Fruit fly (Drosophila melanogaster) whole organism, embryonic: ENCODE results near the gene Uev1A.

Experiments
- ATbp ChIP-seq: fragments of 200-800 bp; sonication (Bioruptor generic); optimal IDR thresholded peaks from 2 replicates; lab custom pipeline; 2017; ENCODE audit warnings: missing biosample characterization, mild to moderate bottlenecking, missing genetic modification characterization, missing genetic modification reagents
- Asciz ChIP-seq: fragments of 200-800 bp; sonication (Bioruptor generic); optimal IDR thresholded peaks from 2 replicates; lab custom pipeline; 2017; ENCODE audit warnings: missing biosample characterization, mild to moderate bottlenecking, missing genetic modification characterization, missing genetic modification reagents
- Atf-2 ChIP-seq: fragments of 200-800 bp; sonication (Bioruptor generic); optimal IDR thresholded peaks from 2 replicates; lab custom pipeline; 2016; ENCODE audit warnings: missing biosample characterization, missing genetic modification characterization
- BEAF-32 ChIP-seq: fragments of 200-800 bp; sonication (Bioruptor generic); optimal IDR thresholded peaks from 3 replicates; lab custom pipeline; 2017; ENCODE audit warnings: missing biosample characterization, missing genetic modification characterization, mild to moderate bottlenecking, moderate library complexity, missing genetic modification reagents
- CG10321 ChIP-seq: fragments of 200-800 bp; sonication (Bioruptor generic); IDR thresholded peaks from 2 replicates; pipeline ENCODE4 v1.3.6; 2022; ENCODE audit warnings: missing biosample characterization, missing genetic modification characterization
- CG10462 ChIP-seq: fragments of 200-800 bp; sonication (Bioruptor generic); optimal IDR thresholded peaks from 2 replicates; lab custom pipeline; 2016; ENCODE audit warnings: missing biosample characterization, missing genetic modification characterization
- CG10654 ChIP-seq: fragments of 200-800 bp; sonication (Bioruptor generic); optimal IDR thresholded peaks from 2 replicates; lab custom pipeline; 2016; ENCODE audit warnings: missing biosample characterization, missing genetic modification characterization
- CG11504 ChIP-seq: fragments of 200-800 bp; sonication (Bioruptor generic); optimal IDR thresholded peaks from 3 replicates; lab custom pipeline; 2019; ENCODE audit warnings: missing biosample characterization, mild to moderate bottlenecking, missing genetic modification characterization, moderate library complexity
- CG2889 ChIP-seq: fragments of 200-800 bp; sonication (Bioruptor generic); IDR thresholded peaks from 3 replicates; pipeline ENCODE4 v1.3.6; 2022; ENCODE audit warnings: missing biosample characterization, missing genetic modification characterization
- CG30020 ChIP-seq: fragments of 200-800 bp; optimal IDR thresholded peaks from 2 replicates; lab custom pipeline; 2019; ENCODE audit warnings: missing biosample characterization, mild to moderate bottlenecking, missing genetic modification characterization, moderate library complexity
- CG30431 ChIP-seq: fragments of 200-800 bp; sonication (Bioruptor generic); optimal IDR thresholded peaks from 2 replicates; lab custom pipeline; 2017; ENCODE audit warnings: missing biosample characterization, missing genetic modification characterization
- CG31224 ChIP-seq: fragments of 200-800 bp; sonication (Bioruptor generic); IDR thresholded peaks from 2 replicates; pipeline ENCODE4 v1.3.6; 2022; ENCODE audit warnings: missing biosample characterization, missing genetic modification characterization
- CG4328 ChIP-seq: fragments of 200-800 bp; sonication (Bioruptor generic); optimal IDR thresholded peaks from 3 replicates; lab custom pipeline; 2017; ENCODE audit warnings: missing biosample characterization, missing genetic modification reagents, missing genetic modification characterization
- CG4820 ChIP-seq: fragments of 200-800 bp; sonication (Bioruptor generic); optimal IDR thresholded peaks from 3 replicates; lab custom pipeline; 2016; ENCODE audit warnings: missing biosample characterization, missing genetic modification characterization
- CG6272 ChIP-seq: fragments of 200-800 bp; sonication (Bioruptor generic); IDR thresholded peaks from 2 replicates; pipeline ENCODE4 v1.3.6; 2022; ENCODE audit warnings: missing biosample characterization, missing genetic modification characterization
- CG6689 ChIP-seq: fragments of 200-800 bp; sonication (Bioruptor generic); IDR thresholded peaks from 2 replicates; pipeline ENCODE4 v1.3.6; 2022; ENCODE audit warnings: missing biosample characterization, missing genetic modification characterization
- CG7928 ChIP-seq: fragments of 200-800 bp; sonication (Bioruptor generic); optimal IDR thresholded peaks from 2 replicates; lab custom pipeline; 2017; ENCODE audit warnings: missing biosample characterization, mild to moderate bottlenecking, missing genetic modification characterization
- CG8290 ChIP-seq, 3 experiments: fragments of 200-800 bp; sonication (Bioruptor generic); optimal IDR thresholded peaks; 2 replicates each; lab custom pipeline; 2016 to 2019; ENCODE audit warnings: missing biosample characterization in 3 of 3, missing genetic modification characterization in 3 of 3, mild to moderate bottlenecking in 2 of 3, moderate library complexity in 1 of 3
- CG9876 ChIP-seq: fragments of 200-800 bp; sonication (Bioruptor generic); optimal IDR thresholded peaks from 2 replicates; lab custom pipeline; 2016; ENCODE audit warnings: missing biosample characterization, missing genetic modification characterization
- CkIIα-i1 ChIP-seq: fragments of 200-800 bp; sonication (Bioruptor generic); IDR thresholded peaks from 2 replicates; pipeline ENCODE4 v1.3.6; 2022; ENCODE audit warnings: missing biosample characterization, missing genetic modification characterization
- Eip74EF ChIP-seq, 2 experiments: fragments of 200-800 bp in 1 of 2; fragments of >200 bp in 1 of 2; sonication (Bioruptor generic) in 1 of 2; optimal IDR thresholded peaks; 2 replicates each; lab custom pipeline; 2017 to 2019; ENCODE audit warnings: missing biosample characterization in 2 of 2, missing genetic modification characterization in 2 of 2, mild to moderate bottlenecking in 1 of 2, moderate library complexity in 1 of 2
- Gug ChIP-seq: fragments of 200-800 bp; sonication (Bioruptor generic); IDR thresholded peaks from 4 replicates; pipeline ENCODE4 v1.3.6; 2022; ENCODE audit warnings: missing biosample characterization, missing genetic modification characterization
- H15 ChIP-seq: fragments of 200-800 bp; sonication (Bioruptor generic); IDR thresholded peaks from 3 replicates; pipeline ENCODE4 v1.3.6; 2022; ENCODE audit warnings: missing biosample characterization, missing genetic modification characterization
- H2.0 ChIP-seq: fragments of 200-800 bp; sonication (Bioruptor generic); IDR thresholded peaks from 2 replicates; pipeline ENCODE4 v1.3.6; 2022; ENCODE audit warnings: missing biosample characterization, missing genetic modification characterization
- Max ChIP-seq: fragments of 200-800 bp; sonication (Bioruptor generic); optimal IDR thresholded peaks from 2 replicates; lab custom pipeline; 2016; ENCODE audit warnings: missing biosample characterization, mild to moderate bottlenecking, missing genetic modification characterization
- Med ChIP-seq: fragments of 200-800 bp; sonication (Bioruptor generic); peaks from one replicate; lab custom pipeline; 2016; ENCODE audit warnings: missing biosample characterization, missing genetic modification characterization, mild to moderate bottlenecking, inconsistent platforms, moderate library complexity
- Meics ChIP-seq: fragments of 200-800 bp; sonication (Bioruptor generic); optimal IDR thresholded peaks from 2 replicates; lab custom pipeline; 2017; ENCODE audit warnings: missing biosample characterization, mild to moderate bottlenecking, missing genetic modification characterization
- Oaz ChIP-seq: fragments of 200-800 bp; sonication (Bioruptor generic); IDR thresholded peaks from 2 replicates; pipeline ENCODE4 v1.3.6; 2022; ENCODE audit warnings: missing biosample characterization, missing genetic modification characterization
- Six4 ChIP-seq: fragments of 200-800 bp; sonication (Bioruptor generic); optimal IDR thresholded peaks from 2 replicates; lab custom pipeline; 2016; ENCODE audit warnings: missing biosample characterization, missing genetic modification characterization
- Ssrp ChIP-seq: fragments of 200-800 bp; sonication (Bioruptor generic); optimal IDR thresholded peaks from 2 replicates; lab custom pipeline; 2018; ENCODE audit warnings: missing biosample characterization, mild to moderate bottlenecking, missing genetic modification characterization, moderate library complexity
- Trl ChIP-seq, 3 experiments: fragments of >200 bp in 2 of 3; fragments of 200-800 bp in 1 of 3; sonication (Bioruptor generic) in 1 of 3; optimal IDR thresholded peaks; 2 replicates in 1 of 3; 3 replicates in 2 of 3; lab custom pipeline; 2016 to 2017; ENCODE audit warnings: missing biosample characterization in 1 of 3, missing genetic modification characterization in 1 of 3
- aop ChIP-seq: fragments of 200-800 bp; sonication (Bioruptor generic); IDR thresholded peaks from 2 replicates; pipeline ENCODE4 v1.3.6; 2022; ENCODE audit warnings: missing biosample characterization, missing genetic modification characterization
- bsh ChIP-seq, 2 experiments: fragments of 200-800 bp; sonication (Bioruptor generic); optimal IDR thresholded peaks; 2 replicates each; lab custom pipeline; 2017 to 2018; ENCODE audit warnings: mild to moderate bottlenecking in 2 of 2, missing biosample characterization in 2 of 2, missing genetic modification characterization in 2 of 2, moderate library complexity in 1 of 2
- btn ChIP-seq: fragments of 200-800 bp; sonication (Bioruptor generic); optimal IDR thresholded peaks from 2 replicates; lab custom pipeline; 2016; ENCODE audit warnings: missing biosample characterization, missing genetic modification characterization
- dmrt11E ChIP-seq: fragments of 200-800 bp; sonication (Bioruptor generic); optimal IDR thresholded peaks from 3 replicates; lab custom pipeline; 2018; ENCODE audit warnings: missing biosample characterization, mild to moderate bottlenecking, missing genetic modification characterization, moderate library complexity
- grau ChIP-seq: fragments of 200-800 bp; optimal IDR thresholded peaks from 3 replicates; lab custom pipeline; 2019; ENCODE audit warnings: missing biosample characterization, mild to moderate bottlenecking, missing genetic modification characterization, moderate library complexity
- grn ChIP-seq: fragments of 200-800 bp; sonication (Bioruptor generic); optimal IDR thresholded peaks from 3 replicates; lab custom pipeline; 2017; ENCODE audit warnings: missing biosample characterization, missing genetic modification characterization
- lmd ChIP-seq: fragments of 200-800 bp; sonication (Bioruptor generic); IDR thresholded peaks from 2 replicates; pipeline ENCODE4 v1.3.6; 2022; ENCODE audit warnings: missing biosample characterization, missing genetic modification characterization
- lov ChIP-seq, 2 experiments: fragments of 200-800 bp in 1 of 2; fragments of >200 bp in 1 of 2; sonication (Bioruptor generic) in 1 of 2; IDR thresholded peaks in 1 of 2; optimal IDR thresholded peaks in 1 of 2; 2 replicates in 1 of 2; 3 replicates in 1 of 2; pipeline versions ENCODE4 v1.3.6 to Lab custom; 2017 to 2022; ENCODE audit warnings: missing biosample characterization in 1 of 2, missing genetic modification characterization in 1 of 2
- oc ChIP-seq: fragments of 200-800 bp; sonication (Bioruptor generic); optimal IDR thresholded peaks from 2 replicates; lab custom pipeline; 2018; ENCODE audit warnings: missing biosample characterization, mild to moderate bottlenecking, missing genetic modification characterization, moderate library complexity
- phol ChIP-seq: fragments of 200-800 bp; sonication (Bioruptor generic); optimal IDR thresholded peaks from 3 replicates; lab custom pipeline; 2018; ENCODE audit warnings: missing biosample characterization, mild to moderate bottlenecking, missing genetic modification characterization, moderate library complexity
- ranshi ChIP-seq: fragments of 200-800 bp; sonication (Bioruptor generic); IDR thresholded peaks from 2 replicates; pipeline ENCODE4 v1.3.6; 2022; ENCODE audit warnings: missing biosample characterization, missing genetic modification characterization
- stwl ChIP-seq: fragments of 200-800 bp; sonication (Bioruptor generic); optimal IDR thresholded peaks from 3 replicates; lab custom pipeline; 2018; ENCODE audit warnings: missing biosample characterization, mild to moderate bottlenecking, missing genetic modification characterization, moderate library complexity
- tio ChIP-seq: fragments of 200-800 bp; sonication (Bioruptor generic); optimal IDR thresholded peaks from 2 replicates; lab custom pipeline; 2017; ENCODE audit warnings: missing biosample characterization, missing genetic modification characterization, inconsistent platforms
- ttk ChIP-seq: fragments of 200-800 bp; sonication (Bioruptor generic); IDR thresholded peaks from 2 replicates; pipeline ENCODE4 v2.1.2; 2022; ENCODE audit warnings: missing biosample characterization, missing genetic modification characterization
- wor ChIP-seq: fragments of 200-800 bp; sonication (Bioruptor generic); IDR thresholded peaks from 2 replicates; pipeline ENCODE4 v1.3.6; 2022; ENCODE audit warnings: missing biosample characterization, missing genetic modification characterization
- zen2 ChIP-seq: fragments of 200-800 bp; sonication (Bioruptor generic); IDR thresholded peaks from 3 replicates; pipeline ENCODE4 v1.3.6; 2022; ENCODE audit warnings: missing biosample characterization, missing genetic modification characterization; ENCODE audit not compliant: partially characterized antibody

The Uev1A gene

dm6 chr3L:5355074-5355790 is 10.8 kb downstream of the Uev1A start, which contains the start of gene CG46456 (continued):
- TF ChIP-seq Oaz (GFP tag; lab: Robert Waterston, UW) = peak; percentile 82
- peak; percentile 89 for TF ChIP-seq Asciz
- TF ChIP-seq Trl (optimal IDR thresholded peaks at IDR 0.05; lab: Kevin White, UChicago) = peak; percentile 14 to 57
- peak; percentile 52 for TF ChIP-seq Trl (GFP tag; optimal IDR thresholded peaks at IDR 0.05; lab: Kevin White, UChicago)
- TF ChIP-seq CG11504 (tag; lab: Kevin White, UChicago) = peak; percentile 95
- TF ChIP-seq CG10321 = peak; percentile 60; the same call in 1 of the 2 replicates
- no peak for TF ChIP-seq aop
- TF ChIP-seq ttk (GFP tag; lab: Robert Waterston, UW) = peak; percentile 83; the same call in 1 of the 2 replicates
- peak; percentile 88 for TF ChIP-seq CG4820 (GFP tag; lab: Kevin White, UChicago)
- peak; percentile 85 for TF ChIP-seq H15
- TF ChIP-seq CG7928 (GFP tag; lab: Kevin White, UChicago) = peak; percentile 65
- TF ChIP-seq lov (optimal IDR thresholded peaks at IDR 0.05; lab: Kevin White, UChicago) = no peak
- peak; percentile 83; the same call in 2 of the 3 replicates for TF ChIP-seq lov (GFP tag; IDR thresholded peaks at IDR 0.05; lab: Robert Waterston, UW)
- TF ChIP-seq stwl (tag; lab: Kevin White, UChicago) = peak; percentile 57
- peak in 1 of 2 experiments; percentile 95 for TF ChIP-seq Eip74EF (GFP tag; optimal IDR thresholded peaks at IDR 0.05; lab: Kevin White, UChicago)
- peak; percentile 89 for TF ChIP-seq Max (GFP tag; lab: Kevin White, UChicago)
- peak; percentile 93 for TF ChIP-seq ATbp (GFP tag; lab: Kevin White, UChicago)
- TF ChIP-seq grn (GFP tag; lab: Kevin White, UChicago) = peak; percentile 36
- TF ChIP-seq CG9876 = no peak
- TF ChIP-seq oc (tag; lab: Kevin White, UChicago) = peak; percentile 94
- TF ChIP-seq CkIIα-i1 (GFP tag; lab: Robert Waterston, UW) = no peak
- TF ChIP-seq H2.0 = peak; percentile 88
- TF ChIP-seq grau (tag; lab: Kevin White, UChicago) = peak; percentile 97
- TF ChIP-seq wor = peak; percentile 80
- peak; percentile 86 for TF ChIP-seq CG31224 (GFP tag; lab: Robert Waterston, UW)
- peak; percentile 98 for TF ChIP-seq CG2889
- peak; percentile 84 for TF ChIP-seq CG10654 (GFP tag; lab: Kevin White, UChicago)
- no peak; the same call in none of the 2 replicates for TF ChIP-seq CG6272 (GFP tag; lab: Robert Waterston, UW)
- TF ChIP-seq Ssrp = peak; percentile 90
- TF ChIP-seq ranshi (GFP tag; lab: Robert Waterston, UW) = peak; percentile 91; the same call in 1 of the 2 replicates
- peak; percentile 94 for TF ChIP-seq Six4 (GFP tag; lab: Kevin White, UChicago)
- peak; percentile 91 for TF ChIP-seq CG8290 (GFP tag; optimal IDR thresholded peaks at IDR 0.05; lab: Kevin White, UChicago)
- TF ChIP-seq CG8290 (tag; optimal IDR thresholded peaks at IDR 0.05; lab: Kevin White, UChicago) = peak; percentile 57 to 67
- TF ChIP-seq Atf-2 (GFP tag; lab: Kevin White, UChicago) = peak; percentile 32
- TF ChIP-seq btn = peak; percentile 0
- TF ChIP-seq Med (GFP tag; lab: Kevin White, UChicago) = peak; percentile 90
- TF ChIP-seq lmd = peak; percentile 93
- TF ChIP-seq BEAF-32 (GFP tag; lab: Kevin White, UChicago) = no peak
- TF ChIP-seq phol (tag; lab: Kevin White, UChicago) = peak; percentile 95
- peak; percentile 96 for TF ChIP-seq dmrt11E (tag; lab: Kevin White, UChicago)
- TF ChIP-seq CG6689 = peak; percentile 94
- peak; percentile 82 for TF ChIP-seq tio (GFP tag; lab: Kevin White, UChicago)
- no peak; the same call in 2 of the 3 replicates for TF ChIP-seq zen2 (GFP tag; lab: Robert Waterston, UW)
- TF ChIP-seq Gug (GFP tag; lab: Robert Waterston, UW) = peak; percentile 21; the same call in 2 of the 4 replicates
- TF ChIP-seq CG4328 (GFP tag; lab: Kevin White, UChicago) = peak; percentile 94
- TF ChIP-seq CG30020 (tag; lab: Kevin White, UChicago) = peak; percentile 80
- peak; percentile 96 for TF ChIP-seq Meics (GFP tag; lab: Kevin White, UChicago)
- TF ChIP-seq bsh (GFP tag; optimal IDR thresholded peaks at IDR 0.05; lab: Kevin White, UChicago) = peak; percentile 84 to 97
- TF ChIP-seq CG10462 (GFP tag; lab: Kevin White, UChicago) = peak; percentile 77
- peak; percentile 66 for TF ChIP-seq CG30431 (GFP tag; lab: Kevin White, UChicago)
